Worm (Caenorhabditis elegans): ENCODE data around the gene ZC239.16.

Gene ZC239.16

DNA sequence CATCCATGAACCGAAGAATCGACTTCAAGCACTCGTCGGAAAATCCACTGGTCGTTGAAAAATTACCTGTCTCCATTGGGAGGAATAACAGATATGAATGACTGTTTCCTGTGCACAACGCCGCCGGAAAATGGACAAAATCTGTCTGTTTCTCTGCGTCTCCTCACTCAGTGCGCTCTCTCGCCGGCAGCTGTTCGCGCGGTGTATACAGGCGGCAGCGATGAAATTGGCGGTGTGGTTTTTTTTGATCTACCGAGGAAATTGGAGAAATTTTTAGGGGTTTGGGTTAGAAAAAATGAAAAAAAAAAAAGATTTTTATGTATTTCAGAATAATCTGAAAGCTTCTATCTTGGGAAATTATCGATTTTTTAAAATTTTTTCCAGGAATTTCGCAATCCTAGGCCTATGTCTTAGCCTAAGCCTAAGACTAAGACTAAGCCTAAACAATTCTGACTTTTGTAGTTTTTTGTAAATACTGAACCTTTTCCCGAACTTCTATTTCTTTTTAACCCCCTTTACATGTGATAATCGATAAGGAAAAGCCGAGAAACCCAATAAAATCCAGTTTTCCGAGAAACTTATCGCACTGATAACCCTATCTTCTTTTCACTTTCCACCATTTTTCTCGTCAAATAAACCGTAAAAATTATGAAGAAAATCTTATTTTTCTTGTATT lies 23.1 kb upstream of the ZC239.16 start, which contains the start of the genes fbxc-50 and C17F4.2:
fbxc-50 (minus strand) TSS at position 81 of the 676 bp plus-strand sequence.
C17F4.2 (plus strand) TSS at position 626 of the 676 bp plus-strand sequence.
- TF ChIP-seq sox-2 (GFP tag; IDR thresholded peaks at IDR 0.05), result no peak
- TF ChIP-seq che-1 (tag; optimal IDR thresholded peaks at IDR 0.05), result no peak
- no peak for TF ChIP-seq unc-86 (tag; optimal IDR thresholded peaks at IDR 0.05)
- TF ChIP-seq K02D7.2 (tag; optimal IDR thresholded peaks at IDR 0.05), result no peak
- no peak for TF ChIP-seq ceh-2 (tag; optimal IDR thresholded peaks at IDR 0.05)
- TF ChIP-seq pag-3 (tag; optimal IDR thresholded peaks at IDR 0.05; ENCODE audit: borderline replicate concordance), result no peak
- no peak for TF ChIP-seq unc-42 (tag; optimal IDR thresholded peaks at IDR 0.05)

DNA sequence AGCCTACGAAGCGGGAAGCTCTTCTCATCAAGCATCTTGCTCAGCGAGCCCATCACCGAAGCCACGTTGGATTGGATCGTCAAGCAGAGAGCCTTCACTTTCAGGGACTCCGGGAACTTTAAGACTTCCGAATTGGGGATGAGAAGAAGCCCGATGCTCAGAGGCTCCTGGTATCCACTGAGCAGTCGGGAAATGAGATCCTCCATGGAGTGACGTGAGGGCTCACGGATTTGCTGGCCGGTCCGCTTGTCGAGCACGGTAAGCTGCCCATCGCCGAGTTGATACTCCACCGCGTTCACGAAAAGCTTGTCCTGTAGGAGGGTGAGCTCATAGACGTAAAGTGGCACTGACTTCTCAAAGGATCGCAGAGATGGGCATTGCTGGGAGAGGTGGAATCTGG lies 22.4 kb upstream of the ZC239.16 start:
- TF ChIP-seq ceh-34 (tag; optimal IDR thresholded peaks at IDR 0.05), result no peak
- TF ChIP-seq ceh-31 (tag; optimal IDR thresholded peaks at IDR 0.05), result no peak
- no peak for TF ChIP-seq nhr-232 (tag; optimal IDR thresholded peaks at IDR 0.05)
- TF ChIP-seq hlh-13 (GFP tag; optimal IDR thresholded peaks at IDR 0.05), result no peak
- no peak for TF ChIP-seq che-1 (tag; optimal IDR thresholded peaks at IDR 0.05)
- TF ChIP-seq ceh-22 (tag; optimal IDR thresholded peaks at IDR 0.05), result no peak
- TF ChIP-seq ceh-30 (tag; optimal IDR thresholded peaks at IDR 0.05), result no peak
- TF ChIP-seq nfya-1 (tag; optimal IDR thresholded peaks at IDR 0.05), result no peak
- TF ChIP-seq sox-4 (tag; optimal IDR thresholded peaks at IDR 0.05), result no peak

DNA sequence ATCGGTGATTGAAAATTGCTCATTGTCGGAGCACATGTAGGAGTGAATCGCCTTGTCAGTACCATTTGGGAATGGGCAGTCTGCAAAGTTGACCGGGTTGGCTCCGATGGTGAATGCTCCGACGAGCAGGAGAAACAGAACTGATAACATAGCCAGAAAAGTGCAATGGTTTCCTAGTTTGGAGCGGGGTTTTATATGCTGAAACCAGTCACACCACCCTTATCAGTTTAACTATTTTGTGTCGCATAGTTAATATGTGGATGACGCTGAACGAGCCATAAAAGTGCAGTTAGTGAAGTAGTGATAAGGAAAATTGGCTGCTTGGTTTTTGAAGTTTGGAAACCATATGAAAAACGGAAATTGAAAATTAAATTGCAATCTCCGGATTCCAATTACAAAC lies 20.7 kb upstream of the ZC239.16 start, which contains the start of gene C17F4.7:
C17F4.7 (minus strand) TSS at position 180 of the 400 bp plus-strand sequence.
- TF ChIP-seq ceh-18 (tag; optimal IDR thresholded peaks at IDR 0.05) (no peak), ama-1 (optimal IDR thresholded peaks at IDR 0.05) (no peak), sox-4 (tag; optimal IDR thresholded peaks at IDR 0.05) (no peak), K02D7.2 (tag; optimal IDR thresholded peaks at IDR 0.05) (no peak), ceh-48 (tag; optimal IDR thresholded peaks at IDR 0.05) (no peak), ceh-22 (tag; optimal IDR thresholded peaks at IDR 0.05) (no peak), ref-2 (tag; optimal IDR thresholded peaks at IDR 0.05) (no peak), lim-6 (tag; optimal IDR thresholded peaks at IDR 0.05) (no peak), T23F11.4 (GFP tag; optimal IDR thresholded peaks at IDR 0.05) (no peak), sox-2 (GFP tag; IDR thresholded peaks at IDR 0.05) (no peak), elt-2 (tag; optimal IDR thresholded peaks at IDR 0.05) (no peak), npax-4 (tag; optimal IDR thresholded peaks at IDR 0.05) (no peak), ceh-34 (tag; optimal IDR thresholded peaks at IDR 0.05) (no peak), K09A11.1 (tag; optimal IDR thresholded peaks at IDR 0.05; ENCODE audit: insufficient read depth) (no peak), eyg-1 (tag; optimal IDR thresholded peaks at IDR 0.05) (no peak), pax-1 (tag; optimal IDR thresholded peaks at IDR 0.05) (no peak), hlh-13 (GFP tag; optimal IDR thresholded peaks at IDR 0.05) (no peak)

DNA sequence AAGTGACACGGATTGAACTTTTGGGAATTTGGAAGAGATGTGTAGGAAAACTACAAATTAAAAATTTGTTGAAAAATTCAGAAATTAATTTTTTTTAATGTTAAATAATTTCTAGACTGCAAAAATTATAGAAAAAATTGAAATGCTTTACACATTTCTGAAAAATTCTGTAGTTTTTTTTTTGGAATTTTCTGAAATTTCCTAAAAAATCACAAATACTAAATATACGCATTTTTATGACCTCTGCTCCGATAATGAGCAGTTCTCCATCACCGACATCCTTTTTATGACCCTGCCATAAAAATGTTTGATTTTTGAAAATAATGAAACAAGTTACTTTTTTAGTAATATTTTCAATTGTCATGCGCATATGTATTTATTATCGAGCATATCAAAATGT lies 19.6 kb upstream of the ZC239.16 start:
- TF ChIP-seq syd-9 (tag; optimal IDR thresholded peaks at IDR 0.05) (no peak), fkh-10 (GFP tag; optimal IDR thresholded peaks at IDR 0.05) (no peak), ceh-14 (tag; optimal IDR thresholded peaks at IDR 0.05) (no peak), ceh-45 (GFP tag; IDR thresholded peaks at IDR 0.05) (no peak), pros-1 (tag; optimal IDR thresholded peaks at IDR 0.05) (no peak), pax-1 (tag; optimal IDR thresholded peaks at IDR 0.05) (no peak)

DNA sequence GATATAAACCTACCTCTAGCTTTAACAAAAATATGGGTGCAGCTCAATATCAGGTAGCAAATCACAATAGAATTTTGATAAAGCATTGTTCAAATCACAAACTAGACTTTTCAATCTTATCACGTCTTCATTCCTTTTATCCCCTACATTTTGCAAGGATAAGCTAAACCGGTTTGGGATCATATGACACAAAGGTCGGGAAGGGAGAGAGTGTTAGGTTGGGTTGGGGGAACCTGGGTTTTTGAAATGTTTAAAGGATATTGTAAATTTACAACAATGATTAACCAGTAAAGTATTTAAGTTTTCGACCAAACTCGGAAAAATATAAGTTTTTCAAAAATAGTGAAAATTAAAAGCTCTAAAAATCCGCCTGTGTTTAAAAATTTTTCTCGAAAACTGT lies 19.0 kb upstream of the ZC239.16 start, which contains the start of gene C17F4.12:
C17F4.12 (minus strand) TSS at position 101 of the 400 bp plus-strand sequence.
- TF ChIP-seq rnt-1 (tag; optimal IDR thresholded peaks at IDR 0.05), result no peak

DNA sequence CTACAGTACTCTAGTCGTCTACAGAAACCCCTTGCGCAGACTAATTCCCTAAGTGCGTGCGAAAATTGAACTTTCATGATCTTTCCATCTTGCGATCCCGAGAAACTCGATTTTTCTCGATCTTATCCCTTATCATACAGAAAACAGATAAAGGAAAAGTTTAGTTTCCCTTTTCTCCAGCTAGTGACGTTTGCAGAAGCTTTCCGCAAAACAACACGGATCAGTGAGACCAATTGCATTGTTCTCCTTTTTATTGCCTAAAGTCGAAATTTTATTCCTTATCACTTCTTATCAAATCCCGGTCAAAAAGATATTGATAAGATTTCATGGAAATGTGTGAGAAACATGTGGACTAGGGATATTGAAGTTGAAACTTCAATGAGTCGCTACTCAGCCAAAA lies 16.7 kb upstream of the ZC239.16 start:
- TF ChIP-seq K09A11.1 (tag; optimal IDR thresholded peaks at IDR 0.05; ENCODE audit: insufficient read depth), result no peak
- TF ChIP-seq ceh-45 (GFP tag; IDR thresholded peaks at IDR 0.05), result no peak
- no peak for TF ChIP-seq ceh-48 (tag; optimal IDR thresholded peaks at IDR 0.05)
- TF ChIP-seq tbx-7 (tag; optimal IDR thresholded peaks at IDR 0.05), result no peak
- no peak for TF ChIP-seq C38D4.7 (GFP tag; optimal IDR thresholded peaks at IDR 0.05)
- TF ChIP-seq ahr-1 (tag; optimal IDR thresholded peaks at IDR 0.05), result no peak
- no peak for TF ChIP-seq ttx-3 (tag; optimal IDR thresholded peaks at IDR 0.05)
- TF ChIP-seq unc-55 (GFP tag; optimal IDR thresholded peaks at IDR 0.05), result no peak
- no peak for TF ChIP-seq lin-11 (tag; optimal IDR thresholded peaks at IDR 0.05)
- TF ChIP-seq madf-2 (tag; optimal IDR thresholded peaks at IDR 0.05), result no peak
